Worm (Caenorhabditis elegans): ENCODE data around the gene str-158.

str-158 gene

DNA sequence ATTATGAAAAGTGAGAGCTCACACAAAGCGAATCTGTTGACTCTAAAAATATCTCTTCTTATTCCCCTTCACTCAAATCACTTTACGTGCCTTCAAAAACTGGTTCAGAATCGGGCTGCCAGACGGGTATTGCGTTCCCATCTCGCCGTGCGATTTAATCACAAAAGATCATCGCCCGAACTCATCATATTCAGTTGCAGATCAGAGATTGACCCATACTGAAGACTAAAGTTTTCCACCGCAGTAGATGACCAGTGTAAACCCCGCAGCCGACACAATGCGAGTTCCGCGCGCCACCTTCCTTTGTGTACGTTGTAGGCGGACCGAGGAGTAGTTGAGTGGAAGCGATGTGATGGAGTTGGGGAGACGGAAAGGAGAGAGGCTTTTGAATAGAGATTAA lies 37.2 kb upstream of the str-158 start (continued):
- TF ChIP-seq pha-2 (tag; optimal IDR thresholded peaks at IDR 0.05): no peak

DNA sequence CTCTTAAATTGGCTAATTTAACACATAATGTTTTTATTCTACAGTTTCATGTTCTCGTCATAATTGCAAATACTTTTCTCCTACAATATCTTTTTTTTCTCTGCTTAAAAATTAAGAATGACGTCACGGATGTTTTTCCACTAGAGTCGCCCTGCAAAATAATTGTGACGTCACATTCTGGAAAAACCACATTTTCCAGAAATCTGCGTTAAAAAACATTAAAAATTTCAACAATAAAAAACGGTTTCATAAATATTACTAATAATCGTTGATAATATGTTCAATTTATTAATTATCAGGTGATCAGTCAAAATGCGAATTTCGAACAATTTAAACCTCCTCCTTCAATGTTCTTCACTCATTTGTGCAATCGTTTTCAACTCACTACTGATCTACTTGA lies 33.9 kb upstream of the str-158 start, which contains the start of gene str-166:
str-166 (plus strand) TSS at position 301 of the 400 bp plus-strand sequence.
- TF ChIP-seq ceh-31 (tag; optimal IDR thresholded peaks at IDR 0.05) (no peak), pag-3 (tag; optimal IDR thresholded peaks at IDR 0.05; ENCODE audit: borderline replicate concordance) (no peak), ceh-30 (tag; optimal IDR thresholded peaks at IDR 0.05) (no peak), sdc-2 (tag; optimal IDR thresholded peaks at IDR 0.05) (no peak)

DNA sequence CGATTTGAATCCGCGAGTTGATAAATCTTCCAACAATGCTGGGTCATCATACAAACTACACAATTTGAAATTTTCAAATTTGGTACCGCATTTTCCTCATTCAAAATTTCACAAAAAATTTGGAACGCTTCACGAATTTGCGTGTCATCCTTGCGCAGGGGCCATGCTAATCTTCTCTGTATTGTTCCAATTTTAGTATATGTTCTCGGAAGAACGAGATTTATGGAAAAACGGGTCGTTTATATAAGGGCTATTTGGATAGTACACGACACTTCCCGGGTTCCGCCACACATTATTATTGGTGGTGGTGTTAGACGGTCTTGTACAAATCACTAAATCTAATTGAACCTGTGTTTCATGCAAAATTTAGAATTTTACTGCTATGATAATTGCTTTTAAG lies 32.4 kb upstream of the str-158 start:
- no peak for TF ChIP-seq tbx-7 (tag; optimal IDR thresholded peaks at IDR 0.05)
- TF ChIP-seq T23F11.4 (GFP tag; optimal IDR thresholded peaks at IDR 0.05): no peak
- no peak for TF ChIP-seq rnt-1 (tag; optimal IDR thresholded peaks at IDR 0.05)
- TF ChIP-seq elt-4 (tag; optimal IDR thresholded peaks at IDR 0.05): no peak
- no peak for TF ChIP-seq ceh-45 (GFP tag; IDR thresholded peaks at IDR 0.05)
- TF ChIP-seq F13H6.1 (tag; optimal IDR thresholded peaks at IDR 0.05): no peak
- TF ChIP-seq pros-1 (tag; optimal IDR thresholded peaks at IDR 0.05): no peak
- no peak for TF ChIP-seq ceh-14 (tag; optimal IDR thresholded peaks at IDR 0.05)
- TF ChIP-seq ceh-24 (tag; optimal IDR thresholded peaks at IDR 0.05): no peak
- no peak for TF ChIP-seq unc-55 (GFP tag; optimal IDR thresholded peaks at IDR 0.05)
- TF ChIP-seq ets-4 (tag; optimal IDR thresholded peaks at IDR 0.05): no peak
- no peak for TF ChIP-seq elt-2 (tag; optimal IDR thresholded peaks at IDR 0.05)
- no peak for TF ChIP-seq lin-11 (tag; optimal IDR thresholded peaks at IDR 0.05)
- TF ChIP-seq hlh-30 (tag; optimal IDR thresholded peaks at IDR 0.05; ENCODE audit: insufficient read depth): no peak
- no peak for TF ChIP-seq pag-3 (tag; optimal IDR thresholded peaks at IDR 0.05; ENCODE audit: borderline replicate concordance)
- TF ChIP-seq ttx-3 (tag; optimal IDR thresholded peaks at IDR 0.05): no peak
- no peak for TF ChIP-seq hlh-13 (GFP tag; optimal IDR thresholded peaks at IDR 0.05)
- TF ChIP-seq ceh-22 (tag; optimal IDR thresholded peaks at IDR 0.05): no peak

- no peak for TF ChIP-seq K02D7.2 (tag; optimal IDR thresholded peaks at IDR 0.05)
- TF ChIP-seq odd-2 (tag; optimal IDR thresholded peaks at IDR 0.05): no peak
- TF ChIP-seq ceh-24 (tag; optimal IDR thresholded peaks at IDR 0.05): no peak
- no peak for TF ChIP-seq ceh-6 (GFP tag; optimal IDR thresholded peaks at IDR 0.05)
- TF ChIP-seq che-1 (tag; optimal IDR thresholded peaks at IDR 0.05): no peak
- TF ChIP-seq nhr-11 (tag; optimal IDR thresholded peaks at IDR 0.05): no peak
- no peak for TF ChIP-seq dmd-4 (tag; optimal IDR thresholded peaks at IDR 0.05; ENCODE audit: borderline replicate concordance)
- no peak for TF ChIP-seq lin-11 (tag; optimal IDR thresholded peaks at IDR 0.05)
- TF ChIP-seq unc-86 (tag; optimal IDR thresholded peaks at IDR 0.05): no peak
- no peak for TF ChIP-seq syd-9 (tag; optimal IDR thresholded peaks at IDR 0.05)
- TF ChIP-seq F13H6.1 (tag; optimal IDR thresholded peaks at IDR 0.05): no peak
- no peak for TF ChIP-seq pros-1 (tag; optimal IDR thresholded peaks at IDR 0.05)
- TF ChIP-seq hlh-30 (tag; optimal IDR thresholded peaks at IDR 0.05; ENCODE audit: insufficient read depth): no peak
- TF ChIP-seq pag-3 (tag; optimal IDR thresholded peaks at IDR 0.05; ENCODE audit: borderline replicate concordance): no peak
- no peak for TF ChIP-seq elt-4 (tag; optimal IDR thresholded peaks at IDR 0.05)
Observed at ce11 chrIV:4887258-4887657, 30.6 kb upstream of the str-158 start, which contains the start of gene T08B6.1. Gene T08B6.1, minus strand, starts transcription at chrIV:4887358.

ce11 chrIV:4889613-4890012 lies 28.3 kb upstream of the str-158 start, which contains the start of gene sgnh-1:
Gene sgnh-1, plus strand, starts transcription at chrIV:4889913.
- TF ChIP-seq pag-3 (tag; optimal IDR thresholded peaks at IDR 0.05; ENCODE audit: borderline replicate concordance): no peak
- no peak for TF ChIP-seq tbx-7 (tag; optimal IDR thresholded peaks at IDR 0.05)
- TF ChIP-seq ceh-31 (tag; optimal IDR thresholded peaks at IDR 0.05): no peak
- no peak for TF ChIP-seq sdc-2 (tag; optimal IDR thresholded peaks at IDR 0.05)

- no peak for TF ChIP-seq eyg-1 (tag; optimal IDR thresholded peaks at IDR 0.05)
- no peak for TF ChIP-seq lim-6 (tag; optimal IDR thresholded peaks at IDR 0.05)
- no peak for TF ChIP-seq dve-1 (tag; optimal IDR thresholded peaks at IDR 0.05)
- TF ChIP-seq pax-1 (tag; optimal IDR thresholded peaks at IDR 0.05): no peak
- no peak for TF ChIP-seq dmd-4 (tag; optimal IDR thresholded peaks at IDR 0.05; ENCODE audit: borderline replicate concordance)
- TF ChIP-seq unc-55 (GFP tag; optimal IDR thresholded peaks at IDR 0.05): no peak
- no peak for TF ChIP-seq ceh-45 (GFP tag; IDR thresholded peaks at IDR 0.05)
- no peak for TF ChIP-seq ceh-34 (tag; optimal IDR thresholded peaks at IDR 0.05)
- no peak for TF ChIP-seq ets-4 (tag; optimal IDR thresholded peaks at IDR 0.05)
Observed at ce11 chrIV:4890543-4890942, 27.3 kb upstream of the str-158 start, which contains the start of gene T08B6.9. Gene T08B6.9, plus strand, starts transcription at chrIV:4890843.

Data from whole organism, late embryonic.